Fruit fly (Drosophila melanogaster) whole organism, embryonic: Measurements from ENCODE around the gene Mfe2.

Experiments used
- Ada2b ChIP-seq: fragments of 200-800 bp; sonication (Bioruptor generic); IDR thresholded peaks from 2 replicates; pipeline ENCODE4 v1.3.6; 2022; ENCODE audit warnings: missing biosample characterization, missing genetic modification characterization
- Bteb2 ChIP-seq: fragments of 200-800 bp; sonication (Bioruptor generic); optimal IDR thresholded peaks from 2 replicates; lab custom pipeline; 2016; ENCODE audit warnings: missing biosample characterization, missing genetic modification characterization
- CG10431 ChIP-seq: fragments of 200-800 bp; sonication (Bioruptor generic); optimal IDR thresholded peaks from 3 replicates; lab custom pipeline; 2018; ENCODE audit warnings: missing biosample characterization, mild to moderate bottlenecking, missing genetic modification characterization
- CG12071 ChIP-seq: fragments of 200-800 bp; sonication (Bioruptor generic); optimal IDR thresholded peaks from 3 replicates; lab custom pipeline; 2018; ENCODE audit warnings: missing biosample characterization, mild to moderate bottlenecking, missing genetic modification characterization
- CG12219 ChIP-seq: fragments of 200-800 bp; sonication (Bioruptor generic); optimal IDR thresholded peaks from 3 replicates; lab custom pipeline; 2018; ENCODE audit warnings: missing biosample characterization, mild to moderate bottlenecking, missing genetic modification characterization
- CG14441 ChIP-seq: fragments of 200-800 bp; sonication (Bioruptor generic); IDR thresholded peaks from 2 replicates; pipeline ENCODE4 v1.3.6; 2022; ENCODE audit warnings: missing biosample characterization, missing genetic modification characterization
- CG15514 ChIP-seq: fragments of 200-800 bp; sonication (Bioruptor generic); optimal IDR thresholded peaks from 3 replicates; lab custom pipeline; 2017; ENCODE audit warnings: missing biosample characterization, missing genetic modification characterization, mild to moderate bottlenecking, moderate library complexity, missing genetic modification reagents
- CG15696 ChIP-seq: fragments of 200-800 bp; sonication (Bioruptor generic); optimal IDR thresholded peaks from 2 replicates; lab custom pipeline; 2019; ENCODE audit warnings: missing biosample characterization, mild to moderate bottlenecking, missing genetic modification characterization, moderate library complexity
- CG16815 ChIP-seq: fragments of 200-800 bp; sonication (Bioruptor generic); optimal IDR thresholded peaks from 3 replicates; lab custom pipeline; 2017; ENCODE audit warnings: missing biosample characterization, mild to moderate bottlenecking, missing genetic modification characterization
- CG17829 ChIP-seq: fragments of 200-800 bp; optimal IDR thresholded peaks from 2 replicates; lab custom pipeline; 2019; ENCODE audit warnings: missing biosample characterization, mild to moderate bottlenecking, missing genetic modification characterization, moderate library complexity
- CG18262 ChIP-seq: fragments of 200-800 bp; optimal IDR thresholded peaks from 3 replicates; lab custom pipeline; 2019; ENCODE audit warnings: missing biosample characterization, mild to moderate bottlenecking, missing genetic modification characterization, moderate library complexity
- CG2120 ChIP-seq: fragments of 200-800 bp; sonication (Bioruptor generic); optimal IDR thresholded peaks from 3 replicates; lab custom pipeline; 2016; ENCODE audit warnings: missing biosample characterization, missing genetic modification characterization
- CG4424 ChIP-seq: fragments of 200-800 bp; sonication (Bioruptor generic); optimal IDR thresholded peaks from 3 replicates; lab custom pipeline; 2016; ENCODE audit warnings: missing biosample characterization, missing genetic modification characterization
- CG6272 ChIP-seq: fragments of 200-800 bp; sonication (Bioruptor generic); IDR thresholded peaks from 2 replicates; pipeline ENCODE4 v1.3.6; 2022; ENCODE audit warnings: missing biosample characterization, missing genetic modification characterization
- CG6654 ChIP-seq: fragments of 200-800 bp; sonication (Bioruptor generic); optimal IDR thresholded peaks from 2 replicates; lab custom pipeline; 2017; ENCODE audit warnings: missing biosample characterization, mild to moderate bottlenecking, missing genetic modification characterization
- CG8089 ChIP-seq: fragments of 200-800 bp; sonication (Bioruptor generic); optimal IDR thresholded peaks from 3 replicates; lab custom pipeline; 2016; ENCODE audit warnings: missing biosample characterization, missing genetic modification characterization
- CrebB ChIP-seq: fragments of 200-800 bp; sonication (Bioruptor generic); optimal IDR thresholded peaks from 3 replicates; lab custom pipeline; 2018; ENCODE audit warnings: missing biosample characterization, mild to moderate bottlenecking, missing genetic modification characterization
- E2f1 ChIP-seq: fragments of 200-800 bp; sonication (Bioruptor generic); IDR thresholded peaks from 2 replicates; pipeline ENCODE4 v1.3.6; 2022; ENCODE audit warnings: missing biosample characterization, missing genetic modification characterization
- Hey ChIP-seq: fragments of 200-800 bp; sonication (Bioruptor generic); optimal IDR thresholded peaks from 3 replicates; lab custom pipeline; 2018; ENCODE audit warnings: missing biosample characterization, mild to moderate bottlenecking, missing genetic modification characterization
- Hsf ChIP-seq: fragments of 200-800 bp; sonication (Bioruptor generic); optimal IDR thresholded peaks from 3 replicates; lab custom pipeline; 2016; ENCODE audit warnings: missing biosample characterization, missing genetic modification characterization
- Mad ChIP-seq: fragments of 200-800 bp; sonication (Bioruptor generic); optimal IDR thresholded peaks from 2 replicates; lab custom pipeline; 2016; ENCODE audit warnings: missing biosample characterization, missing genetic modification characterization
- Max ChIP-seq: fragments of 200-800 bp; sonication (Bioruptor generic); optimal IDR thresholded peaks from 2 replicates; lab custom pipeline; 2016; ENCODE audit warnings: missing biosample characterization, mild to moderate bottlenecking, missing genetic modification characterization
- NfI ChIP-seq: fragments of 200-800 bp; sonication (Bioruptor generic); optimal IDR thresholded peaks from 3 replicates; lab custom pipeline; 2018; ENCODE audit warnings: missing biosample characterization, mild to moderate bottlenecking, missing genetic modification characterization, moderate library complexity
- Optix ChIP-seq: fragments of 200-800 bp; sonication (Bioruptor generic); IDR thresholded peaks from 3 replicates; pipeline ENCODE4 v1.3.6; 2022; ENCODE audit warnings: missing biosample characterization, missing genetic modification characterization
- PHDP ChIP-seq: fragments of 200-800 bp; sonication (Bioruptor generic); optimal IDR thresholded peaks from 3 replicates; lab custom pipeline; 2018; ENCODE audit warnings: missing biosample characterization, mild to moderate bottlenecking, missing genetic modification characterization, moderate library complexity
- Rx ChIP-seq: fragments of 200-800 bp; sonication (Bioruptor generic); IDR thresholded peaks from 2 replicates; pipeline ENCODE4 v1.3.6; 2022; ENCODE audit warnings: missing biosample characterization, missing genetic modification characterization
- Sox100B ChIP-seq: fragments of 200-800 bp; sonication (Bioruptor generic); optimal IDR thresholded peaks from 3 replicates; lab custom pipeline; 2018; ENCODE audit warnings: missing biosample characterization, mild to moderate bottlenecking, missing genetic modification characterization
- Sox102F ChIP-seq: fragments of 200-800 bp; sonication (Bioruptor generic); optimal IDR thresholded peaks from 2 replicates; lab custom pipeline; 2018; ENCODE audit warnings: missing biosample characterization, mild to moderate bottlenecking, missing genetic modification characterization, moderate library complexity
- Ssrp ChIP-seq: fragments of 200-800 bp; sonication (Bioruptor generic); optimal IDR thresholded peaks from 2 replicates; lab custom pipeline; 2018; ENCODE audit warnings: missing biosample characterization, mild to moderate bottlenecking, missing genetic modification characterization, moderate library complexity
- aop ChIP-seq: fragments of 200-800 bp; sonication (Bioruptor generic); IDR thresholded peaks from 2 replicates; pipeline ENCODE4 v1.3.6; 2022; ENCODE audit warnings: missing biosample characterization, missing genetic modification characterization
- bbx ChIP-seq: fragments of 200-800 bp; sonication (Bioruptor generic); IDR thresholded peaks from 2 replicates; pipeline ENCODE4 v1.3.6; 2022; ENCODE audit warnings: missing biosample characterization, missing genetic modification characterization; ENCODE audit not compliant: partially characterized antibody
- bcd ChIP-seq: fragments of 200-800 bp; sonication (Bioruptor generic); optimal IDR thresholded peaks from 2 replicates; lab custom pipeline; 2017; ENCODE audit warnings: missing biosample characterization, mild to moderate bottlenecking, missing genetic modification characterization
- chif ChIP-seq, 2 experiments: fragments of 200-800 bp; sonication (Bioruptor generic); optimal IDR thresholded peaks; 3 replicates each; lab custom pipeline; 2016; ENCODE audit warnings: missing biosample characterization in 2 of 2, missing genetic modification characterization in 2 of 2
- emc ChIP-seq: fragments of 200-800 bp; sonication (Bioruptor generic); optimal IDR thresholded peaks from 2 replicates; lab custom pipeline; 2016; ENCODE audit warnings: missing biosample characterization, missing genetic modification characterization
- ems ChIP-seq: fragments of 200-800 bp; sonication (Bioruptor generic); optimal IDR thresholded peaks from 3 replicates; lab custom pipeline; 2016; ENCODE audit warnings: missing biosample characterization, missing genetic modification characterization
- fd102C ChIP-seq: fragments of 200-800 bp; sonication (Bioruptor generic); optimal IDR thresholded peaks from 2 replicates; lab custom pipeline; 2018; ENCODE audit warnings: missing biosample characterization, mild to moderate bottlenecking, missing genetic modification characterization, moderate library complexity
- fu2 ChIP-seq: fragments of 200-800 bp; sonication (Bioruptor generic); optimal IDR thresholded peaks from 2 replicates; lab custom pipeline; 2016; ENCODE audit warnings: missing biosample characterization, missing genetic modification characterization
- grau ChIP-seq: fragments of 200-800 bp; optimal IDR thresholded peaks from 3 replicates; lab custom pipeline; 2019; ENCODE audit warnings: missing biosample characterization, mild to moderate bottlenecking, missing genetic modification characterization, moderate library complexity
- grn ChIP-seq: fragments of 200-800 bp; sonication (Bioruptor generic); optimal IDR thresholded peaks from 3 replicates; lab custom pipeline; 2017; ENCODE audit warnings: missing biosample characterization, missing genetic modification characterization
- ind ChIP-seq: fragments of 200-800 bp; sonication (Bioruptor generic); optimal IDR thresholded peaks from 3 replicates; lab custom pipeline; 2016; ENCODE audit warnings: missing biosample characterization, missing genetic modification characterization
- insv ChIP-seq, 2 experiments: fragments of 200-800 bp; sonication (Bioruptor generic); optimal IDR thresholded peaks; 3 replicates each; lab custom pipeline; 2016 to 2018; ENCODE audit warnings: missing biosample characterization in 2 of 2, missing genetic modification characterization in 2 of 2
- lola ChIP-seq, 3 experiments: fragments of >200 bp in 2 of 3; fragments of 200-800 bp in 1 of 3; sonication (Bioruptor generic) in 1 of 3; optimal IDR thresholded peaks; 2 replicates each; lab custom pipeline; 2017 to 2019; ENCODE audit warnings: missing biosample characterization in 3 of 3, missing genetic modification characterization in 3 of 3, mild to moderate bottlenecking in 1 of 3, moderate library complexity in 1 of 3
- lov ChIP-seq, 2 experiments: fragments of 200-800 bp in 1 of 2; fragments of >200 bp in 1 of 2; sonication (Bioruptor generic) in 1 of 2; IDR thresholded peaks in 1 of 2; optimal IDR thresholded peaks in 1 of 2; 2 replicates in 1 of 2; 3 replicates in 1 of 2; pipeline versions ENCODE4 v1.3.6 to Lab custom; 2017 to 2022; ENCODE audit warnings: missing biosample characterization in 1 of 2, missing genetic modification characterization in 1 of 2
- pzg ChIP-seq: fragments of 200-800 bp; sonication (Bioruptor generic); optimal IDR thresholded peaks from 3 replicates; lab custom pipeline; 2018; ENCODE audit warnings: missing biosample characterization, mild to moderate bottlenecking, missing genetic modification characterization, moderate library complexity
- ro ChIP-seq: fragments of 200-800 bp; sonication (Bioruptor generic); IDR thresholded peaks from 2 replicates; pipeline ENCODE4 v1.3.6; 2022; ENCODE audit warnings: missing biosample characterization, missing genetic modification characterization
- schlank ChIP-seq: fragments of 200-800 bp; sonication (Bioruptor generic); optimal IDR thresholded peaks from 2 replicates; lab custom pipeline; 2018; ENCODE audit warnings: missing biosample characterization, mild to moderate bottlenecking, missing genetic modification characterization
- sr ChIP-seq: fragments of 200-800 bp; sonication (Bioruptor generic); IDR thresholded peaks from 3 replicates; pipeline ENCODE4 v1.3.6; 2022; ENCODE audit warnings: missing biosample characterization, missing genetic modification characterization
- ssp ChIP-seq: fragments of 200-800 bp; sonication (Bioruptor generic); IDR thresholded peaks from 2 replicates; pipeline ENCODE4 v1.3.6; 2022; ENCODE audit warnings: missing biosample characterization, missing genetic modification characterization
- tll ChIP-seq, 2 experiments: fragments of 200-800 bp in 1 of 2; fragments of >200 bp in 1 of 2; sonication (Bioruptor generic) in 1 of 2; optimal IDR thresholded peaks; 2 replicates each; lab custom pipeline; 2017 to 2019; ENCODE audit warnings: missing biosample characterization in 2 of 2, missing genetic modification characterization in 2 of 2, mild to moderate bottlenecking in 1 of 2, moderate library complexity in 1 of 2
- trh ChIP-seq: fragments of 200-800 bp; sonication (Bioruptor generic); optimal IDR thresholded peaks from 2 replicates; lab custom pipeline; 2016; ENCODE audit warnings: missing biosample characterization, missing genetic modification characterization

The Mfe2 gene

dm6 chrX:16244731-16245130, 26.0 kb upstream of the Mfe2 start (continued):
- TF ChIP-seq grn, result no peak
- no peak for TF ChIP-seq ssp (GFP tag; lab: Robert Waterston, UW)
- peak; percentile 24 for TF ChIP-seq CG15696 (tag; lab: Kevin White, UChicago)
- peak; percentile 43 for TF ChIP-seq CG17829 (tag; lab: Kevin White, UChicago)
- TF ChIP-seq CG15514 (GFP tag; lab: Kevin White, UChicago), result no peak
- peak; percentile 17 for TF ChIP-seq PHDP (tag; lab: Kevin White, UChicago)
- TF ChIP-seq chif (GFP tag; optimal IDR thresholded peaks at IDR 0.05; lab: Kevin White, UChicago), result peak in 1 of 2 experiments; percentile 6
- TF ChIP-seq Hsf (GFP tag; lab: Kevin White, UChicago), result peak; percentile 4
- peak; percentile 19 for TF ChIP-seq grau (tag; lab: Kevin White, UChicago)
- TF ChIP-seq NfI (GFP tag; lab: Kevin White, UChicago), result peak; percentile 3
- TF ChIP-seq fd102C, result no peak
- TF ChIP-seq CG8089 (GFP tag; lab: Kevin White, UChicago), result no peak
- no peak for TF ChIP-seq ro (GFP tag; lab: Robert Waterston, UW)
- no peak for TF ChIP-seq CG4424
- TF ChIP-seq CG18262, result peak; percentile 20
- TF ChIP-seq CG12071 (GFP tag; lab: Kevin White, UChicago), result no peak
- TF ChIP-seq tll (GFP tag; optimal IDR thresholded peaks at IDR 0.05; lab: Kevin White, UChicago), result no peak
- no peak for TF ChIP-seq fu2 (GFP tag; lab: Kevin White, UChicago)
- TF ChIP-seq bcd, result no peak
- no peak for TF ChIP-seq CG12219 (GFP tag; lab: Kevin White, UChicago)
- TF ChIP-seq aop (GFP tag; lab: Robert Waterston, UW), result no peak
- no peak for TF ChIP-seq Hey (tag; lab: Kevin White, UChicago)
- no peak for TF ChIP-seq CG6272
- no peak for TF ChIP-seq CG10431
- TF ChIP-seq Rx (GFP tag; lab: Robert Waterston, UW), result no peak
- TF ChIP-seq Bteb2 (GFP tag; lab: Kevin White, UChicago), result no peak
- no peak for TF ChIP-seq Mad (GFP tag; lab: Kevin White, UChicago)
- TF ChIP-seq CG6654 (GFP tag; lab: Kevin White, UChicago), result no peak
- peak in 1 of 2 experiments; percentile 1 for TF ChIP-seq insv (GFP tag; optimal IDR thresholded peaks at IDR 0.05; lab: Kevin White, UChicago)
- TF ChIP-seq ems (GFP tag; lab: Kevin White, UChicago), result no peak
- TF ChIP-seq emc (GFP tag; lab: Kevin White, UChicago), result no peak

dm6 chrX:16263415-16263814, 7.3 kb upstream of the Mfe2 start:
- TF ChIP-seq Max (GFP tag; lab: Kevin White, UChicago), result peak; percentile 76
- TF ChIP-seq pzg (GFP tag; lab: Kevin White, UChicago), result no peak
- TF ChIP-seq Sox102F (GFP tag; lab: Kevin White, UChicago), result peak; percentile 78
- peak; percentile 18 for TF ChIP-seq emc (GFP tag; lab: Kevin White, UChicago)
- TF ChIP-seq CG14441 (GFP tag; lab: Robert Waterston, UW), result peak; percentile 73
- TF ChIP-seq schlank (tag; lab: Kevin White, UChicago), result peak; percentile 53
- TF ChIP-seq Optix (GFP tag; lab: Robert Waterston, UW), result peak; percentile 66; the same call in 1 of the 3 replicates
- peak; percentile 70 for TF ChIP-seq Ssrp (tag; lab: Kevin White, UChicago)
- no peak for TF ChIP-seq trh (GFP tag; lab: Kevin White, UChicago)
- TF ChIP-seq Sox100B, result no peak
- peak; percentile 60 for TF ChIP-seq Rx (GFP tag; lab: Robert Waterston, UW)
- peak in 1 of 3 experiments; percentile 79 for TF ChIP-seq lola (GFP tag; optimal IDR thresholded peaks at IDR 0.05; lab: Kevin White, UChicago)
- no peak for TF ChIP-seq lov (optimal IDR thresholded peaks at IDR 0.05; lab: Kevin White, UChicago)
- 0 out of 3 replicates have a peak, but pooled peaks have one; percentile 66 for TF ChIP-seq lov (GFP tag; IDR thresholded peaks at IDR 0.05; lab: Robert Waterston, UW)
- TF ChIP-seq E2f1 (GFP tag; lab: Robert Waterston, UW), result peak; percentile 75
- peak; percentile 73 for TF ChIP-seq CG2120
- peak; percentile 69 for TF ChIP-seq ind
- TF ChIP-seq Ada2b, result peak; percentile 85
- TF ChIP-seq sr (GFP tag; lab: Robert Waterston, UW), result 0 out of 3 replicates have a peak, but pooled peaks have one; percentile 28
- peak; percentile 61 for TF ChIP-seq CrebB (tag; lab: Kevin White, UChicago)
- TF ChIP-seq CG16815 (GFP tag; lab: Kevin White, UChicago), result peak; percentile 67
- TF ChIP-seq bbx (GFP tag; lab: Robert Waterston, UW), result no peak
